Worm (Caenorhabditis elegans) whole organism, late embryonic: ENCODE data around the gene F22D3.4.
A peak's percentile ranks its signal among the peaks of the same experiment; 100 is the strongest.

ENCODE experiments used
- C08G9.2 ChIP-seq: sonication (generic microtip); optimal IDR thresholded peaks from 2 replicates; lab custom pipeline; 2016; ENCODE audit warnings: mild to moderate bottlenecking, missing genetic modification characterization, moderate library complexity, missing compliant biosample characterization
- C38D4.7 ChIP-seq: fragments of 200-800 bp; sonication (Bioruptor generic); optimal IDR thresholded peaks from 2 replicates; lab custom pipeline; 2018; ENCODE audit warnings: mild to moderate bottlenecking, missing genetic modification characterization, moderate library complexity, missing compliant biosample characterization
- K09A11.1 ChIP-seq: sonication (generic microtip); optimal IDR thresholded peaks from 2 replicates; lab custom pipeline; 2017; ENCODE audit warnings: antibody characterized with exemption, mild to moderate bottlenecking, missing genetic modification characterization, missing compliant biosample characterization; ENCODE audit not compliant: insufficient read depth
- Y22D7AL.16 ChIP-seq: sonication (generic microtip); optimal IDR thresholded peaks from 2 replicates; lab custom pipeline; 2016; ENCODE audit warnings: missing genetic modification characterization, missing compliant biosample characterization
- ceh-14 ChIP-seq: sonication (generic microtip); optimal IDR thresholded peaks from 2 replicates; lab custom pipeline; 2016; ENCODE audit warnings: missing genotype, missing genetic modification characterization, missing compliant biosample characterization
- ceh-2 ChIP-seq: sonication (generic microtip); optimal IDR thresholded peaks from 2 replicates; lab custom pipeline; 2016; ENCODE audit warnings: missing genotype, missing genetic modification characterization, missing compliant biosample characterization
- ceh-22 ChIP-seq: sonication (generic microtip); optimal IDR thresholded peaks from 2 replicates; lab custom pipeline; 2017; ENCODE audit warnings: missing biosample characterization, missing genetic modification characterization
- ceh-24 ChIP-seq: sonication (generic microtip); optimal IDR thresholded peaks from 2 replicates; lab custom pipeline; 2016; ENCODE audit warnings: mild to moderate bottlenecking, missing genetic modification characterization, missing compliant biosample characterization
- ceh-30 ChIP-seq: fragments of 150-350 bp; optimal IDR thresholded peaks from 2 replicates; lab custom pipeline; 2014; ENCODE audit warnings: missing biosample characterization, missing genetic modification characterization
- ceh-34 ChIP-seq: sonication (generic microtip); optimal IDR thresholded peaks from 2 replicates; lab custom pipeline; 2016; ENCODE audit warnings: mild to moderate bottlenecking, missing genetic modification characterization, missing compliant biosample characterization
- ceh-45 ChIP-seq: fragments of 200-800 bp; sonication (Bioruptor generic); IDR thresholded peaks from 2 replicates; pipeline ENCODE4 v1.3.6; 2022; ENCODE audit warnings: missing genetic modification reagents, missing genetic modification characterization, missing compliant biosample characterization
- ceh-48 ChIP-seq: sonication (generic microtip); optimal IDR thresholded peaks from 2 replicates; lab custom pipeline; 2016; ENCODE audit warnings: missing genetic modification characterization, inconsistent platforms, missing compliant biosample characterization
- ceh-9 ChIP-seq: sonication (generic microtip); optimal IDR thresholded peaks from 2 replicates; lab custom pipeline; 2016; ENCODE audit warnings: mild to moderate bottlenecking, missing genetic modification characterization, inconsistent platforms, missing compliant biosample characterization
- che-1 ChIP-seq: sonication (generic microtip); optimal IDR thresholded peaks from 2 replicates; lab custom pipeline; 2016; ENCODE audit warnings: mild to moderate bottlenecking, missing genetic modification characterization, missing compliant biosample characterization
- dmd-4 ChIP-seq: sonication (generic microtip); optimal IDR thresholded peaks from 2 replicates; lab custom pipeline; 2016; ENCODE audit warnings: borderline replicate concordance, missing genetic modification characterization, missing compliant biosample characterization
- dve-1 ChIP-seq: sonication (generic microtip); optimal IDR thresholded peaks from 2 replicates; lab custom pipeline; 2017; ENCODE audit warnings: antibody characterized with exemption, mild to moderate bottlenecking, missing genetic modification characterization, missing compliant biosample characterization
- elt-2 ChIP-seq: sonication (generic microtip); optimal IDR thresholded peaks from 2 replicates; lab custom pipeline; 2016; ENCODE audit warnings: missing genetic modification reagents, missing genetic modification characterization, missing compliant biosample characterization
- elt-4 ChIP-seq: sonication (generic microtip); optimal IDR thresholded peaks from 2 replicates; lab custom pipeline; 2016; ENCODE audit warnings: missing genetic modification characterization, missing compliant biosample characterization
- eyg-1 ChIP-seq: sonication (generic microtip); optimal IDR thresholded peaks from 2 replicates; lab custom pipeline; 2016; ENCODE audit warnings: missing genotype, missing genetic modification characterization, missing compliant biosample characterization
- fax-1 ChIP-seq: sonication (generic microtip); optimal IDR thresholded peaks from 2 replicates; lab custom pipeline; 2016; ENCODE audit warnings: missing genotype, missing genetic modification characterization, missing compliant biosample characterization
- fkh-6 ChIP-seq: sonication (generic microtip); optimal IDR thresholded peaks from 2 replicates; lab custom pipeline; 2016; ENCODE audit warnings: missing genetic modification characterization, missing compliant biosample characterization
- gmeb-2 ChIP-seq: sonication (generic microtip); optimal IDR thresholded peaks from 2 replicates; lab custom pipeline; 2016; ENCODE audit warnings: missing genetic modification characterization, inconsistent platforms, missing compliant biosample characterization
- hlh-13 ChIP-seq: fragments of 200-800 bp; sonication (Bioruptor generic); optimal IDR thresholded peaks from 2 replicates; lab custom pipeline; 2018; ENCODE audit warnings: mild to moderate bottlenecking, missing genetic modification characterization, missing compliant biosample characterization
- hlh-15 ChIP-seq: sonication (generic microtip); optimal IDR thresholded peaks from 2 replicates; lab custom pipeline; 2016; ENCODE audit warnings: missing genetic modification characterization, missing compliant biosample characterization
- hlh-30 ChIP-seq: sonication (generic microtip); optimal IDR thresholded peaks from 2 replicates; lab custom pipeline; 2017; ENCODE audit warnings: antibody characterized with exemption, missing genetic modification characterization, missing compliant biosample characterization; ENCODE audit not compliant: insufficient read depth
- hlh-6 ChIP-seq: sonication (generic microtip); optimal IDR thresholded peaks from 2 replicates; lab custom pipeline; 2016; ENCODE audit warnings: missing genotype, missing genetic modification characterization, missing compliant biosample characterization
- hlh-8 ChIP-seq: sonication (generic microtip); optimal IDR thresholded peaks from 2 replicates; lab custom pipeline; 2016; ENCODE audit warnings: missing genotype, missing genetic modification characterization, missing compliant biosample characterization
- lin-11 ChIP-seq: fragments of 200-800 bp; sonication (Bioruptor generic); optimal IDR thresholded peaks from 2 replicates; lab custom pipeline; 2018; ENCODE audit warnings: mild to moderate bottlenecking, missing genetic modification characterization, missing compliant biosample characterization
- mec-3 ChIP-seq: sonication (generic microtip); optimal IDR thresholded peaks from 2 replicates; lab custom pipeline; 2016; ENCODE audit warnings: borderline replicate concordance, missing genetic modification characterization, missing compliant biosample characterization
- nhr-11 ChIP-seq: fragments of 150-350 bp; optimal IDR thresholded peaks from 2 replicates; lab custom pipeline; 2014; ENCODE audit warnings: missing biosample characterization, missing genetic modification characterization
- npax-4 ChIP-seq: sonication (generic microtip); optimal IDR thresholded peaks from 2 replicates; lab custom pipeline; 2016; ENCODE audit warnings: missing genetic modification characterization, missing compliant biosample characterization
- odd-2 ChIP-seq: sonication (generic microtip); optimal IDR thresholded peaks from 2 replicates; lab custom pipeline; 2017; ENCODE audit warnings: antibody characterized with exemption, mild to moderate bottlenecking, missing genetic modification characterization, missing compliant biosample characterization
- pat-9 ChIP-seq: fragments of 200-800 bp; sonication (Bioruptor generic); optimal IDR thresholded peaks from 2 replicates; lab custom pipeline; 2018; ENCODE audit warnings: mild to moderate bottlenecking, missing genetic modification characterization, moderate library complexity, missing compliant biosample characterization
- pax-1 ChIP-seq: fragments of 150-350 bp; optimal IDR thresholded peaks from 2 replicates; lab custom pipeline; 2014; ENCODE audit warnings: missing biosample characterization, missing genetic modification characterization
- pha-2 ChIP-seq: sonication (generic microtip); optimal IDR thresholded peaks from 2 replicates; lab custom pipeline; 2017; ENCODE audit warnings: mild to moderate bottlenecking, missing genetic modification characterization, missing compliant biosample characterization
- sdc-2 ChIP-seq: sonication (generic microtip); optimal IDR thresholded peaks from 2 replicates; lab custom pipeline; 2016; ENCODE audit warnings: missing genotype, missing genetic modification characterization, missing compliant biosample characterization
- sox-2 ChIP-seq: fragments of 200-800 bp; sonication (Bioruptor generic); IDR thresholded peaks from 2 replicates; pipeline ENCODE4 v1.3.6; 2022; ENCODE audit warnings: missing genetic modification reagents, missing genetic modification characterization, missing compliant biosample characterization
- sox-4 ChIP-seq: sonication (generic microtip); optimal IDR thresholded peaks from 2 replicates; lab custom pipeline; 2017; ENCODE audit warnings: mild to moderate bottlenecking, missing genetic modification characterization, inconsistent platforms, missing compliant biosample characterization
- tbx-7 ChIP-seq: sonication (generic microtip); optimal IDR thresholded peaks from 2 replicates; lab custom pipeline; 2016; ENCODE audit warnings: missing genotype, missing genetic modification characterization, missing compliant biosample characterization
- ttx-3 ChIP-seq: sonication (generic microtip); optimal IDR thresholded peaks from 2 replicates; lab custom pipeline; 2016; ENCODE audit warnings: missing genetic modification reagents, missing genetic modification characterization, missing compliant biosample characterization
- unc-3 ChIP-seq, 2 experiments: fragments of 200-800 bp in 1 of 2; sonication (Bioruptor generic) in 1 of 2; sonication (generic microtip) in 1 of 2; conservative IDR thresholded peaks in 1 of 2; optimal IDR thresholded peaks in 1 of 2; 2 replicates each; pipeline versions ENCODE4 v1.3.6 to Lab custom; 2016 to 2022; ENCODE audit warnings: missing compliant biosample characterization in 2 of 2, missing genetic modification characterization in 2 of 2, missing genetic modification reagents in 1 of 2
- unc-42 ChIP-seq: sonication (generic microtip); optimal IDR thresholded peaks from 2 replicates; lab custom pipeline; 2016; ENCODE audit warnings: missing genotype, missing genetic modification characterization, missing compliant biosample characterization
- unc-55 ChIP-seq: sonication (generic microtip); optimal IDR thresholded peaks from 2 replicates; lab custom pipeline; 2017; ENCODE audit warnings: missing biosample characterization, missing genetic modification reagents, missing genetic modification characterization
- unc-86 ChIP-seq: sonication (generic microtip); optimal IDR thresholded peaks from 2 replicates; lab custom pipeline; 2016; ENCODE audit warnings: missing genetic modification characterization, missing compliant biosample characterization
- zip-5 ChIP-seq: sonication (generic microtip); optimal IDR thresholded peaks from 2 replicates; lab custom pipeline; 2016; ENCODE audit warnings: missing genetic modification characterization, missing compliant biosample characterization
- ztf-16 ChIP-seq: sonication (generic microtip); optimal IDR thresholded peaks from 2 replicates; lab custom pipeline; 2017; ENCODE audit warnings: missing genetic modification characterization, missing compliant biosample characterization

Gene F22D3.4

DNA sequence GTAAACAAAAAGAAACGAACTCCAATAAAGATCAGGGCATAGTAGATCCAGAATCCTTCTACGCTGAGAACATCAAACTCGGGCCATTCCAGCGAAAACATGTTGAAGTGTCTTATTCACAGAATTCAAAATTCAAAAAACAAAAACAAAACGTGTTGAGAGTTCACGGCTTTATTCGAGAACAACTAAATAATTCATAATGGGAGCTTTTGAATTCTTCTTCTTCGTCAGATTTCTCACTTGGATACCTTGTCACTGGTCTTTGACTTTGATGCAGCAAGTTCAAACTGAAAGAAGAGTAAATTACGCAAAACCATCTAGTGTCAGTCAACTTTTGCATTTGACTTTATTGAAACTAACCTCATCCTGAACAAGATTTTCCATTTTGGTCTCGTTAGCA lies 9.7 kb downstream of the F22D3.4 start, which contains the start of gene B0252.11:
B0252.11 (minus strand) TSS at position 101 of the 400 bp plus-strand sequence.
- TF ChIP-seq tbx-7 (tag; lab: Kevin White, UChicago), result no peak
- no peak for TF ChIP-seq ceh-2 (tag; lab: Kevin White, UChicago)

- TF ChIP-seq ceh-22 (tag; lab: Kevin White, UChicago) (no peak), elt-2 (tag; lab: Kevin White, UChicago) (no peak), C08G9.2 (no peak), npax-4 (tag; lab: Kevin White, UChicago) (no peak), odd-2 (tag; lab: Kevin White, UChicago) (no peak), ttx-3 (no peak), zip-5 (no peak), unc-42 (tag; lab: Kevin White, UChicago) (no peak), sox-4 (tag; lab: Kevin White, UChicago) (no peak), sdc-2 (tag; lab: Kevin White, UChicago) (no peak), dve-1 (tag; lab: Kevin White, UChicago) (no peak), eyg-1 (tag; lab: Kevin White, UChicago) (no peak)
- TF ChIP-seq, all 69 proteins: peak for 0
Measured at ce11 chrII:6915875-6916274, 11.5 kb downstream of the F22D3.4 start, which contains the start of gene B0252.8. Gene B0252.8 (plus strand): TSS chrII:6916166.

DNA sequence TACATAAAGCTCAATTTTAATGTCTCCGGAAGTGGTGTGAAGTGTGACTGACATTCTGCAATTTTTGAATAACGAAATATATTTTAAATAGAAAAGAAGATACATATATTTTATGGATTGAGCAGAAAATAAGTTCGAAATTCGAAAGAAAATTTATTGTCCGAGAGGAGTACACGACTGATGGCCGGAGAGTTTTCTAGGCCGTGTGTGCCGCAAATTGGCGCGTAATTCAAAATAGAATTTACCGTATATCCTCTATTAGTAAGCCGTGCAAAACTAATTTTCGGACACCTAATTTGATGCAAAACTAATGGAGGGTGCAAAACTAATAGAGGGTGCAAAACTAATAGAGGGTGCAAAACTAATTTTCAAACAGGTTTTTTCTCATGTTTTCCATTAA lies 14.1 kb downstream of the F22D3.4 start, which contains the start of gene cyn-10:
cyn-10 (minus strand) TSS at position 57 of the 400 bp plus-strand sequence.
- TF ChIP-seq hlh-8 (peak; percentile 91), hlh-6 (tag; lab: Kevin White, UChicago) (no peak), pha-2 (no peak), unc-3 (GFP tag; conservative IDR thresholded peaks at IDR 0.05; lab: Robert Waterston, UW) (peak; percentile 61), unc-3 (tag; optimal IDR thresholded peaks at IDR 0.05; lab: Kevin White, UChicago) (peak; percentile 21), sox-4 (tag; lab: Kevin White, UChicago) (no peak), gmeb-2 (tag; lab: Kevin White, UChicago) (peak; percentile 50), ceh-14 (tag; lab: Kevin White, UChicago) (peak; percentile 80), K09A11.1 (tag; lab: Kevin White, UChicago) (no peak), unc-86 (tag; lab: Kevin White, UChicago) (peak; percentile 42), hlh-15 (tag; lab: Kevin White, UChicago) (no peak), ztf-16 (tag; lab: Kevin White, UChicago) (peak; percentile 39), unc-42 (tag; lab: Kevin White, UChicago) (peak; percentile 59), lin-11 (tag; lab: Kevin White, UChicago) (no peak), C38D4.7 (GFP tag; lab: Kevin White, UChicago) (no peak), ceh-34 (tag; lab: Kevin White, UChicago) (peak; percentile 47), nhr-11 (tag; lab: Kevin White, UChicago) (no peak), fax-1 (tag; lab: Kevin White, UChicago) (peak; percentile 69), ceh-45 (GFP tag; lab: Robert Waterston, UW) (no peak), ceh-24 (no peak), che-1 (tag; lab: Kevin White, UChicago) (no peak), ceh-22 (tag; lab: Kevin White, UChicago) (no peak), ceh-30 (tag; lab: Kevin White, UChicago) (no peak), ceh-48 (tag; lab: Kevin White, UChicago) (no peak), fkh-6 (tag; lab: Kevin White, UChicago) (peak; percentile 55), hlh-13 (GFP tag; lab: Kevin White, UChicago) (peak; percentile 44), zip-5 (peak; percentile 84), pat-9 (tag; lab: Kevin White, UChicago) (no peak), tbx-7 (tag; lab: Kevin White, UChicago) (peak; percentile 98), dve-1 (tag; lab: Kevin White, UChicago) (no peak), elt-4 (no peak), ttx-3 (peak; percentile 49), ceh-9 (no peak), unc-55 (GFP tag; lab: Kevin White, UChicago) (no peak), mec-3 (tag; lab: Kevin White, UChicago) (peak; percentile 67), hlh-30 (no peak), sdc-2 (tag; lab: Kevin White, UChicago) (no peak), dmd-4 (tag; lab: Kevin White, UChicago) (no peak), Y22D7AL.16 (tag; lab: Kevin White, UChicago) (no peak), eyg-1 (tag; lab: Kevin White, UChicago) (peak; percentile 65), sox-2 (0 out of 2 replicates have a peak, but pooled peaks have one; percentile 16), pax-1 (tag; lab: Kevin White, UChicago) (no peak)
